Fruit fly (Drosophila melanogaster) whole organism, embryonic: ENCODE measurements around the gene CG10195.

Source experiments
- ATbp ChIP-seq: fragments of 200-800 bp; sonication (Bioruptor generic); optimal IDR thresholded peaks from 2 replicates; lab custom pipeline; 2017; ENCODE audit warnings: missing biosample characterization, mild to moderate bottlenecking, missing genetic modification characterization, missing genetic modification reagents
- Ada2b ChIP-seq: fragments of 200-800 bp; sonication (Bioruptor generic); IDR thresholded peaks from 2 replicates; pipeline ENCODE4 v1.3.6; 2022; ENCODE audit warnings: missing biosample characterization, missing genetic modification characterization
- B-H2 ChIP-seq: fragments of 200-800 bp; sonication (Bioruptor generic); optimal IDR thresholded peaks from 2 replicates; lab custom pipeline; 2018; ENCODE audit warnings: missing biosample characterization, mild to moderate bottlenecking, missing genetic modification characterization
- Blimp-1 ChIP-seq: fragments of 200-800 bp; sonication (Bioruptor generic); optimal IDR thresholded peaks from 3 replicates; lab custom pipeline; 2018; ENCODE audit warnings: missing biosample characterization, missing genetic modification characterization, mild to moderate bottlenecking, moderate library complexity, missing genetic modification reagents
- CG11504 ChIP-seq: fragments of 200-800 bp; sonication (Bioruptor generic); optimal IDR thresholded peaks from 3 replicates; lab custom pipeline; 2019; ENCODE audit warnings: missing biosample characterization, mild to moderate bottlenecking, missing genetic modification characterization, moderate library complexity
- CG12104 ChIP-seq: fragments of 200-800 bp; sonication (Bioruptor generic); optimal IDR thresholded peaks from 3 replicates; lab custom pipeline; 2016; ENCODE audit warnings: missing biosample characterization, missing genetic modification characterization
- CG13287 ChIP-seq: fragments of 200-800 bp; sonication (Bioruptor generic); IDR thresholded peaks from 2 replicates; pipeline ENCODE4 v1.3.6; 2022; ENCODE audit warnings: missing biosample characterization, missing genetic modification characterization; ENCODE audit not compliant: partially characterized antibody
- CG13424 ChIP-seq: fragments of 200-800 bp; sonication (Bioruptor generic); optimal IDR thresholded peaks from 2 replicates; lab custom pipeline; 2019; ENCODE audit warnings: missing biosample characterization, mild to moderate bottlenecking, missing genetic modification characterization, moderate library complexity
- CG1529 ChIP-seq: fragments of 200-800 bp; sonication (Bioruptor generic); optimal IDR thresholded peaks from 3 replicates; lab custom pipeline; 2018; ENCODE audit warnings: missing biosample characterization, missing genetic modification characterization
- CG3726 ChIP-seq: fragments of 200-800 bp; sonication (Bioruptor generic); IDR thresholded peaks from 3 replicates; pipeline ENCODE4, ENCODE4 v1.3.6; 2022; ENCODE audit warnings: missing biosample characterization, missing genetic modification characterization
- CG3847 ChIP-seq: fragments of 200-800 bp; sonication (Bioruptor generic); IDR thresholded peaks from 2 replicates; pipeline ENCODE4 v1.3.6; 2022; ENCODE audit warnings: missing biosample characterization, missing genetic modification characterization
- CG4328 ChIP-seq: fragments of 200-800 bp; sonication (Bioruptor generic); optimal IDR thresholded peaks from 3 replicates; lab custom pipeline; 2017; ENCODE audit warnings: missing biosample characterization, missing genetic modification reagents, missing genetic modification characterization
- CG8924 ChIP-seq: fragments of 200-800 bp; optimal IDR thresholded peaks from 3 replicates; lab custom pipeline; 2019; ENCODE audit warnings: missing biosample characterization, mild to moderate bottlenecking, missing genetic modification characterization, moderate library complexity
- CG9817 ChIP-seq: fragments of 200-800 bp; sonication (Bioruptor generic); optimal IDR thresholded peaks from 2 replicates; lab custom pipeline; 2018; ENCODE audit warnings: missing biosample characterization, mild to moderate bottlenecking, missing genetic modification characterization, moderate library complexity
- Dad ChIP-seq: fragments of 200-800 bp; sonication (Bioruptor generic); optimal IDR thresholded peaks from 3 replicates; lab custom pipeline; 2016; ENCODE audit warnings: missing biosample characterization, missing genetic modification characterization
- Doc2 ChIP-seq: fragments of 200-800 bp; sonication (Bioruptor generic); IDR thresholded peaks from 2 replicates; pipeline ENCODE4 v1.3.6; 2022; ENCODE audit warnings: missing biosample characterization, missing genetic modification characterization
- ERR ChIP-seq: fragments of 200-800 bp; sonication (Bioruptor generic); optimal IDR thresholded peaks from 2 replicates; lab custom pipeline; 2016; ENCODE audit warnings: missing biosample characterization, missing genetic modification characterization
- HHEX ChIP-seq: fragments of 200-800 bp; sonication (Bioruptor generic); optimal IDR thresholded peaks from 3 replicates; lab custom pipeline; 2017; ENCODE audit warnings: missing biosample characterization, mild to moderate bottlenecking, missing genetic modification characterization, missing genetic modification reagents
- HLHmδ ChIP-seq: fragments of 200-800 bp; sonication (Bioruptor generic); optimal IDR thresholded peaks from 2 replicates; lab custom pipeline; 2018; ENCODE audit warnings: missing biosample characterization, mild to moderate bottlenecking, missing genetic modification characterization, moderate library complexity
- Hmr ChIP-seq: fragments of 200-800 bp; sonication (Bioruptor generic); optimal IDR thresholded peaks from 3 replicates; lab custom pipeline; 2017; ENCODE audit warnings: mild to moderate bottlenecking, missing biosample characterization, missing genetic modification reagents, missing genetic modification characterization
- MTF-1 ChIP-seq: fragments of 200-800 bp; sonication (Bioruptor generic); optimal IDR thresholded peaks from 2 replicates; lab custom pipeline; 2018; ENCODE audit warnings: missing biosample characterization, mild to moderate bottlenecking, missing genetic modification characterization, borderline replicate concordance
- NFAT ChIP-seq: fragments of 200-800 bp; sonication (Bioruptor generic); IDR thresholded peaks from 2 replicates; pipeline ENCODE4 v1.3.6; 2022; ENCODE audit warnings: missing biosample characterization, missing genetic modification characterization
- Nf-YB ChIP-seq: fragments of 200-800 bp; sonication (Bioruptor generic); optimal IDR thresholded peaks from 3 replicates; lab custom pipeline; 2019; ENCODE audit warnings: missing biosample characterization, mild to moderate bottlenecking, missing genetic modification characterization, moderate library complexity
- Oaz ChIP-seq: fragments of 200-800 bp; sonication (Bioruptor generic); IDR thresholded peaks from 2 replicates; pipeline ENCODE4 v1.3.6; 2022; ENCODE audit warnings: missing biosample characterization, missing genetic modification characterization
- Oli ChIP-seq: fragments of 200-800 bp; sonication (Bioruptor generic); optimal IDR thresholded peaks from 2 replicates; lab custom pipeline; 2018; ENCODE audit warnings: missing biosample characterization, mild to moderate bottlenecking, missing genetic modification characterization, moderate library complexity
- Side ChIP-seq: fragments of 200-800 bp; sonication (Bioruptor generic); optimal IDR thresholded peaks from 2 replicates; lab custom pipeline; 2016; ENCODE audit warnings: missing biosample characterization, missing genetic modification characterization
- Sox100B ChIP-seq: fragments of 200-800 bp; sonication (Bioruptor generic); optimal IDR thresholded peaks from 3 replicates; lab custom pipeline; 2018; ENCODE audit warnings: missing biosample characterization, mild to moderate bottlenecking, missing genetic modification characterization
- Ssrp ChIP-seq: fragments of 200-800 bp; sonication (Bioruptor generic); optimal IDR thresholded peaks from 2 replicates; lab custom pipeline; 2018; ENCODE audit warnings: missing biosample characterization, mild to moderate bottlenecking, missing genetic modification characterization, moderate library complexity
- ase ChIP-seq: fragments of 200-800 bp; sonication (Bioruptor generic); IDR thresholded peaks from 3 replicates; pipeline ENCODE4 v1.3.6; 2022; ENCODE audit warnings: missing biosample characterization, missing genetic modification characterization
- bcd ChIP-seq: fragments of 200-800 bp; sonication (Bioruptor generic); optimal IDR thresholded peaks from 2 replicates; lab custom pipeline; 2017; ENCODE audit warnings: missing biosample characterization, mild to moderate bottlenecking, missing genetic modification characterization
- crc ChIP-seq: fragments of 200-800 bp; sonication (Bioruptor generic); optimal IDR thresholded peaks from 2 replicates; lab custom pipeline; 2016; ENCODE audit warnings: missing biosample characterization, missing genetic modification characterization
- dmrt99B ChIP-seq: fragments of 200-800 bp; sonication (Bioruptor generic); optimal IDR thresholded peaks from 2 replicates; lab custom pipeline; 2018; ENCODE audit warnings: missing biosample characterization, mild to moderate bottlenecking, missing genetic modification characterization, moderate library complexity
- en ChIP-seq: fragments of 200-800 bp; sonication (Bioruptor generic); optimal IDR thresholded peaks from 2 replicates; lab custom pipeline; 2016; ENCODE audit warnings: missing biosample characterization, missing genetic modification characterization
- fd102C ChIP-seq: fragments of 200-800 bp; sonication (Bioruptor generic); optimal IDR thresholded peaks from 2 replicates; lab custom pipeline; 2018; ENCODE audit warnings: missing biosample characterization, mild to moderate bottlenecking, missing genetic modification characterization, moderate library complexity
- fd3F ChIP-seq: fragments of 200-800 bp; sonication (Bioruptor generic); optimal IDR thresholded peaks from 2 replicates; lab custom pipeline; 2018; ENCODE audit warnings: missing biosample characterization, mild to moderate bottlenecking, missing genetic modification characterization, moderate library complexity
- fd64A ChIP-seq: fragments of 200-800 bp; sonication (Bioruptor generic); optimal IDR thresholded peaks from 3 replicates; lab custom pipeline; 2018; ENCODE audit warnings: missing biosample characterization, mild to moderate bottlenecking, missing genetic modification characterization
- fu2 ChIP-seq: fragments of 200-800 bp; sonication (Bioruptor generic); optimal IDR thresholded peaks from 2 replicates; lab custom pipeline; 2016; ENCODE audit warnings: missing biosample characterization, missing genetic modification characterization
- gcm ChIP-seq: fragments of 200-800 bp; sonication (Bioruptor generic); optimal IDR thresholded peaks from 2 replicates; lab custom pipeline; 2019; ENCODE audit warnings: missing biosample characterization, mild to moderate bottlenecking, missing genetic modification characterization, moderate library complexity
- klu ChIP-seq: fragments of 200-800 bp; sonication (Bioruptor generic); IDR thresholded peaks from 2 replicates; pipeline ENCODE4 v1.3.6; 2022; ENCODE audit warnings: missing biosample characterization, missing genetic modification characterization
- knrl ChIP-seq: fragments of 200-800 bp; sonication (Bioruptor generic); IDR thresholded peaks from 3 replicates; pipeline ENCODE4 v1.3.6; 2022; ENCODE audit warnings: missing biosample characterization, missing genetic modification characterization; ENCODE audit not compliant: partially characterized antibody
- lbe ChIP-seq: fragments of 200-800 bp; sonication (Bioruptor generic); optimal IDR thresholded peaks from 2 replicates; lab custom pipeline; 2016; ENCODE audit warnings: missing biosample characterization, mild to moderate bottlenecking, missing genetic modification characterization
- mam ChIP-seq: fragments of 200-800 bp; sonication (Bioruptor generic); optimal IDR thresholded peaks from 3 replicates; lab custom pipeline; 2016; ENCODE audit warnings: missing biosample characterization, missing genetic modification characterization
- pan ChIP-seq, 4 experiments: fragments of >200 bp in 3 of 4; fragments of 200-800 bp in 1 of 4; sonication (Bioruptor generic) in 1 of 4; optimal IDR thresholded peaks in 3 of 4; IDR thresholded peaks in 1 of 4; 2 replicates each; pipeline versions ENCODE4 v1.3.6 to Lab custom; 2017 to 2022; ENCODE audit warnings: missing biosample characterization in 2 of 4, missing genetic modification characterization in 2 of 4, mixed read lengths in 1 of 4
- prd ChIP-seq, 3 experiments: fragments of >200 bp in 2 of 3; fragments of 200-800 bp in 1 of 3; sonication (Bioruptor generic) in 1 of 3; optimal IDR thresholded peaks in 2 of 3; IDR thresholded peaks in 1 of 3; 2 replicates in 2 of 3; 3 replicates in 1 of 3; pipeline versions ENCODE4 v1.3.6 to Lab custom; 2017 to 2022; ENCODE audit warnings: missing biosample characterization in 1 of 3, missing genetic modification characterization in 1 of 3
- repo ChIP-seq: fragments of 200-800 bp; sonication (Bioruptor generic); optimal IDR thresholded peaks from 2 replicates; lab custom pipeline; 2016; ENCODE audit warnings: missing biosample characterization, missing genetic modification characterization
- stwl ChIP-seq: fragments of 200-800 bp; sonication (Bioruptor generic); optimal IDR thresholded peaks from 3 replicates; lab custom pipeline; 2018; ENCODE audit warnings: missing biosample characterization, mild to moderate bottlenecking, missing genetic modification characterization, moderate library complexity
- trem ChIP-seq: fragments of 200-800 bp; optimal IDR thresholded peaks from 3 replicates; lab custom pipeline; 2019; ENCODE audit warnings: missing biosample characterization, mild to moderate bottlenecking, missing genetic modification characterization, moderate library complexity
- vvl ChIP-seq: fragments of 200-800 bp; sonication (Bioruptor generic); IDR thresholded peaks from 2 replicates; pipeline ENCODE4 v1.3.6; 2022; ENCODE audit warnings: missing biosample characterization, missing genetic modification characterization

Gene CG10195

DNA sequence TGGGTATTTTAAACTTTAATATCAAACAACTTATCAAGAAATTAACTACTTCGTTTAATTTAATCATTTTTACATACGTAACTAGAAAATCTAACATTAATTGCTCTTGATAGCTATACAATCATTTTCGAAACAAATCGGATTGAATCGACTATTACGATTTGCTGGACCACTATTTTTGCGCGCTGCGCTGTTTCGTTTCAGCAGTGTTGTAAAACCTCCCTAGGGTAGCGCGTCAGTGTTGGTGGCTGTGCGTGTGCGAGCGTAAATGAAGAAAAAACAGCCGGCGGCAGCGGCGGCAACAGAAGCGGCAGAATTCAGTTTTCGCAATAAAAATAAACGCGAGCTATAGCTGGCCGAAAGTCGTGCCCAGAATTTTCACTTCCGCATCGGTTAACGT is 48.7 kb upstream of the CG10195 start, which contains the start of gene CG33116 (continued):
- peak; percentile 72 for TF ChIP-seq Blimp-1 (GFP tag; lab: Kevin White, UChicago)
- peak; percentile 86 for TF ChIP-seq dmrt99B (tag; lab: Kevin White, UChicago)
- TF ChIP-seq mam (GFP tag; lab: Kevin White, UChicago) = peak; percentile 87
- peak; percentile 88 for TF ChIP-seq fu2 (GFP tag; lab: Kevin White, UChicago)
- peak; percentile 21; the same call in 1 of the 2 replicates for TF ChIP-seq klu (GFP tag; lab: Robert Waterston, UW)
- peak; percentile 82 for TF ChIP-seq ase (GFP tag; lab: Robert Waterston, UW)
- peak; percentile 72 for TF ChIP-seq gcm
- TF ChIP-seq Sox100B (GFP tag; lab: Kevin White, UChicago) = peak; percentile 72
- TF ChIP-seq Oaz (GFP tag; lab: Robert Waterston, UW) = peak; percentile 56; the same call in 1 of the 2 replicates
- peak; percentile 39 for TF ChIP-seq CG12104 (GFP tag; lab: Kevin White, UChicago)
- TF ChIP-seq stwl (tag; lab: Kevin White, UChicago) = peak; percentile 85
- TF ChIP-seq bcd (GFP tag; lab: Kevin White, UChicago) = peak; percentile 85
- no peak for TF ChIP-seq pan (optimal IDR thresholded peaks at IDR 0.05; lab: Kevin White, UChicago)
- peak in 1 of 2 experiments; percentile 80 for TF ChIP-seq pan (GFP tag; optimal IDR thresholded peaks at IDR 0.05 in 1 of 2, IDR thresholded peaks at IDR 0.05 in 1 of 2)
- peak; percentile 83 for TF ChIP-seq CG3847 (GFP tag; lab: Robert Waterston, UW)
- peak; percentile 83 for TF ChIP-seq NFAT (GFP tag; lab: Robert Waterston, UW)
- peak; percentile 54 for TF ChIP-seq CG13287 (GFP tag; lab: Robert Waterston, UW)
- peak; percentile 79 for TF ChIP-seq CG8924
- peak; percentile 34 for TF ChIP-seq fd64A (GFP tag; lab: Kevin White, UChicago)
- no peak for TF ChIP-seq prd (optimal IDR thresholded peaks at IDR 0.05; lab: Kevin White, UChicago)
- TF ChIP-seq prd (GFP tag; IDR thresholded peaks at IDR 0.05; lab: Robert Waterston, UW) = peak; percentile 76
- peak; percentile 59; the same call in 1 of the 2 replicates for TF ChIP-seq Ada2b (GFP tag; lab: Robert Waterston, UW)
- peak; percentile 88 for TF ChIP-seq Hmr (GFP tag; lab: Kevin White, UChicago)
- TF ChIP-seq ERR (GFP tag; lab: Kevin White, UChicago) = peak; percentile 60
- TF ChIP-seq CG11504 (tag; lab: Kevin White, UChicago) = peak; percentile 84
- peak; percentile 38 for TF ChIP-seq CG4328 (GFP tag; lab: Kevin White, UChicago)
- no peak for TF ChIP-seq fd102C (GFP tag; lab: Kevin White, UChicago)
- TF ChIP-seq MTF-1 (GFP tag; lab: Kevin White, UChicago) = peak; percentile 77
- 0 out of 3 replicates have a peak, but pooled peaks have one; percentile 52 for TF ChIP-seq CG3726 (GFP tag; lab: Robert Waterston, UW)
- TF ChIP-seq Doc2 (GFP tag; lab: Robert Waterston, UW) = no peak
- peak; percentile 76 for TF ChIP-seq CG13424 (tag; lab: Kevin White, UChicago)
- TF ChIP-seq Oli (tag; lab: Kevin White, UChicago) = peak; percentile 84
- peak; percentile 79 for TF ChIP-seq HHEX (GFP tag; lab: Kevin White, UChicago)
- peak; percentile 65 for TF ChIP-seq CG9817 (tag; lab: Kevin White, UChicago)
- TF ChIP-seq, all 482 proteins: peak for 421

DNA sequence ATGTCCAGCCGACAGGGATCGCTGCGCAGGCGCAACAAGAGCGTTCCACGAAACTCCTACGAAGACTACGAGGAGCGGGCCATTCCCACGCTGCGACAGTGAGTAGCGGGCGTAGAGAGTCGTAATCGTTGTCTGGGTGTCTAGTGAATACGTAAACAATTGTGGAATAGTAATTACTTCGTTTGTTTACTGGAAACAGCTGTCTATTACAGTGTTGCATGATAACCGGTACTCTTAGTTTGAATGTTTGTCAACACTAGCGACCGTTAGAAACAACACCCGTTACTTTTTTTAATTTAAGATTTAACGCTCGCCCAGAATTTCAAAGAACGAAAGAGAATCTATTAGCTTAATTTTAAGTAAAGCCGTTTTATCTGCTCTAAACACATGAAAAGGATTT is 45.6 kb upstream of the CG10195 start, which contains the start of gene CG10165:
CG10165 (minus strand) TSS at position 214 of the 400 bp plus-strand sequence.
- TF ChIP-seq Dad = no peak
- no peak for TF ChIP-seq en (GFP tag; lab: Kevin White, UChicago)
- TF ChIP-seq lbe (GFP tag; lab: Kevin White, UChicago) = peak; percentile 19
- no peak for TF ChIP-seq Nf-YB (GFP tag; lab: Kevin White, UChicago)
- TF ChIP-seq CG1529 (GFP tag; lab: Kevin White, UChicago) = no peak
- TF ChIP-seq Side = no peak
- peak; percentile 3 for TF ChIP-seq trem (tag; lab: Kevin White, UChicago)
- peak; percentile 23 for TF ChIP-seq B-H2 (GFP tag; lab: Kevin White, UChicago)
- no peak for TF ChIP-seq repo
- TF ChIP-seq crc = no peak
- peak; percentile 47; the same call in 1 of the 2 replicates for TF ChIP-seq vvl (GFP tag; lab: Robert Waterston, UW)
- TF ChIP-seq knrl = no peak
- TF ChIP-seq ATbp (GFP tag; lab: Kevin White, UChicago) = no peak
- no peak for TF ChIP-seq HLHmδ
- TF ChIP-seq fd3F (GFP tag; lab: Kevin White, UChicago) = no peak
- TF ChIP-seq Ssrp = no peak
